Worm (Caenorhabditis elegans): ENCODE data around the gene T15B7.15.

ce11 chrV:6796264-6796663 lies 42.2 kb downstream of the T15B7.15 start:
- TF ChIP-seq ztf-23 (GFP tag; IDR thresholded peaks at IDR 0.05) (no peak), flt-1 (GFP tag; IDR thresholded peaks at IDR 0.05) (no peak), T22C8.4 (GFP tag; IDR thresholded peaks at IDR 0.05) (no peak), ref-1 (GFP tag; conservative IDR thresholded peaks at IDR 0.05) (no peak), tab-1 (GFP tag; IDR thresholded peaks at IDR 0.05) (no peak), klf-2 (GFP tag; conservative IDR thresholded peaks at IDR 0.05) (no peak), med-1 (GFP tag; optimal IDR thresholded peaks at IDR 0.05; ENCODE audit: insufficient read depth) (no peak), cog-1 (tag; optimal IDR thresholded peaks at IDR 0.05) (no peak)
